Worm (Caenorhabditis elegans): ENCODE measurements around the gene Y57G11C.23.

ce11 chrIV:14869844-14870433 is 8.3 kb upstream of the Y57G11C.23 start:
- TF ChIP-seq nhr-43 (tag; optimal IDR thresholded peaks at IDR 0.05; ENCODE audit: poor library complexity, severe bottlenecking) (peak; percentile 84), tbx-2 (tag; optimal IDR thresholded peaks at IDR 0.05) (no peak), nhr-25 (tag; optimal IDR thresholded peaks at IDR 0.05) (peak; percentile 82), nhr-67 (tag; optimal IDR thresholded peaks at IDR 0.05) (no peak), nhr-11 (tag; optimal IDR thresholded peaks at IDR 0.05) (no peak), ztf-4 (tag; optimal IDR thresholded peaks at IDR 0.05) (no peak), ceh-28 (tag; optimal IDR thresholded peaks at IDR 0.05) (no peak), nhr-237 (tag; optimal IDR thresholded peaks at IDR 0.05) (no peak), pqm-1 (tag; optimal IDR thresholded peaks at IDR 0.05) (no peak)

Data from whole organism, L3 larva.